Worm (Caenorhabditis elegans): ENCODE measurements around the gene M04D8.5.
"Not testable (repeated sequence)": the region's sequence is repeated elsewhere in the genome, so short reads cannot be mapped to it uniquely, and the experiment has no call there.

M04D8.5 gene

DNA sequence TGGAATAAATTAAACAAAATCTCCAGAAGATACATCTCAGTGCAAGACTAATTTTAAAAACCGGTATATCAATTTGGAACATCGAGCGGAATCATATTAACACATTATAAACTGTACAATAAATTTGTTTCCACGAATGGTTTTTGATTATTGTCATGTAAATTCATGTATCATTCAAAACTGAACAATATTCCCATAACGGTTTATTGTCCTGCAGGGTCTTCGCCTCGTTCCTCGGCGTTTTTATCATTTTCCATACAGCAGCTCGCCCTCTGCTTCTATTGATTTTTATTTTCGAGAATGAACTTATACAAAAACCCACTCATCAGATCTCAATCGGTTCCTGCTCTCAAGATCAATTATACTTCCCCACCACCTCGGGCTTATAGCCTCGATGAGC lies 25.9 kb upstream of the M04D8.5 start, which contains the start of gene T16G12.8:
T16G12.8 (plus strand) TSS at position 301 of the 400 bp plus-strand sequence.
- TF ChIP-seq ama-1 (optimal IDR thresholded peaks at IDR 0.05) (no peak), scrt-1 (GFP tag; IDR thresholded peaks at IDR 0.05) (no peak), flt-1 (GFP tag; IDR thresholded peaks at IDR 0.05) (no peak)

ce11 chrIII:10057518-10057917 lies 24.4 kb upstream of the M04D8.5 start, which contains the start of gene T16G12.4:
Gene T16G12.4, plus strand, starts transcription at chrIII:10057818.
- no peak for TF ChIP-seq hmbx-1 (tag; optimal IDR thresholded peaks at IDR 0.05)
- TF ChIP-seq ets-7 (tag; optimal IDR thresholded peaks at IDR 0.05) = no peak

ce11 chrIII:10056033-10056432 lies 22.9 kb upstream of the M04D8.5 start, which contains the start of gene T16G12.10:
Gene T16G12.10, minus strand, starts transcription at chrIII:10056133.
- TF ChIP-seq scrt-1 (GFP tag; IDR thresholded peaks at IDR 0.05) = no peak
- no peak for TF ChIP-seq hmbx-1 (tag; optimal IDR thresholded peaks at IDR 0.05)
- no peak for TF ChIP-seq tra-4 (tag; optimal IDR thresholded peaks at IDR 0.05)
- TF ChIP-seq ama-1 (optimal IDR thresholded peaks at IDR 0.05) = no peak
- no peak for TF ChIP-seq pes-1 (GFP tag; IDR thresholded peaks at IDR 0.05)
- TF ChIP-seq B0310.2 (tag; optimal IDR thresholded peaks at IDR 0.05) = no peak
- no peak for TF ChIP-seq hnd-1 (tag; optimal IDR thresholded peaks at IDR 0.05)
- TF ChIP-seq F13C5.2 (tag; optimal IDR thresholded peaks at IDR 0.05) = no peak
- no peak for TF ChIP-seq ets-7 (tag; optimal IDR thresholded peaks at IDR 0.05)

DNA sequence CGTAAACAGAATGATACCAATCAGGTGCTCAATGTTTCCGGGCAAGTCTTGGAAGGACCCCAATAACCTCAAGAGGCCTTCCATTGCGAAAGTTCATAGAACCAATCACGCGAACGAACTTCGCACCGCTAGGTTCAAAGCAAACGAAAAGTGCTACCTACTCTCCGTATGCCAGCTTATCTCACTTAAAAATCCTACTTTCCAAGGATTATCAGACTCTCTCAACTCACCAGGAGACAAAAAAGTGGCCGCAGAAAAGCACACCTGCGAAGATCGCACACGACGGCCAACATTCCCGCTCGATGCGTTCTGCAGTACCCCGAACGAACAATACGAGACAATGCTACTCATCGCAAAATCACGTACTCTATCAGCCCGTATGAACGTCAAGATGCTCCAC lies 20.2 kb upstream of the M04D8.5 start, which contains the start of gene T16G12.12:
T16G12.12 (plus strand) TSS at position 301 of the 400 bp plus-strand sequence.
- not testable (repeated sequence) for TF ChIP-seq tbx-37 (GFP tag; conservative IDR thresholded peaks at IDR 0.05); ama-1 (optimal IDR thresholded peaks at IDR 0.05); flt-1 (GFP tag; IDR thresholded peaks at IDR 0.05)

DNA sequence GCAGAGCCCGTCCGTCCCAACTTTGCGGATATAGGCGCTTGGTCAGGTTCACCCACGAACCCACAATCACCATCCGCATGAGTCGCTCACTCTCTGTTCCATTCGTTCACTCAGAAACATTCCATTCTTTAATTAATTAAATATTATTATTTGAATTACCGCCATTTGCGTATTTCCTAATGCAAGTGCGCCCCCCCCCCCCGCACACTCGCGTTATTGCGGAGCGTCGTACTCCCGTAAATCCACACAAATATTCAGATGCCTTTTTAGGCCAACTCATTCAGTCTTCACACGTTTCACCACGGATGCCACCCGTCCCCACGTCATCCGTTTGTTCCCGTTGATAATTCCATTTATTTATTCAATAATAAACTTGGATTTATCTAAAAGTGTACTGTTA lies 17.2 kb upstream of the M04D8.5 start, which contains the start of gene T16G12.3:
T16G12.3 (plus strand) TSS at position 301 of the 400 bp plus-strand sequence.
- TF ChIP-seq sea-1 (GFP tag; conservative IDR thresholded peaks at IDR 0.05); flt-1 (GFP tag; IDR thresholded peaks at IDR 0.05); tbx-37 (GFP tag; conservative IDR thresholded peaks at IDR 0.05): not testable (repeated sequence)

ce11 chrIII:10049682-10050081 lies 16.6 kb upstream of the M04D8.5 start, which contains the start of gene T16G12.1:
Gene T16G12.1, minus strand, starts transcription at chrIII:10049857.
- TF ChIP-seq hnd-1 (tag; optimal IDR thresholded peaks at IDR 0.05) (no peak), ceh-13 (GFP tag; optimal IDR thresholded peaks at IDR 0.05) (no peak), sea-1 (GFP tag; conservative IDR thresholded peaks at IDR 0.05) (no peak), flt-1 (GFP tag; IDR thresholded peaks at IDR 0.05) (no peak), hmg-4 (GFP tag; optimal IDR thresholded peaks at IDR 0.05) (no peak), tra-4 (tag; optimal IDR thresholded peaks at IDR 0.05) (no peak), ama-1 (optimal IDR thresholded peaks at IDR 0.05) (no peak), tbx-11 (GFP tag; IDR thresholded peaks at IDR 0.05) (no peak), scrt-1 (GFP tag; IDR thresholded peaks at IDR 0.05) (no peak), ceh-36 (tag; optimal IDR thresholded peaks at IDR 0.05) (no peak), aly-1 (tag; optimal IDR thresholded peaks at IDR 0.05) (no peak)

- TF ChIP-seq ceh-13 (GFP tag; optimal IDR thresholded peaks at IDR 0.05) (no peak), B0310.2 (tag; optimal IDR thresholded peaks at IDR 0.05) (no peak), pes-1 (GFP tag; IDR thresholded peaks at IDR 0.05) (no peak), flt-1 (GFP tag; IDR thresholded peaks at IDR 0.05) (no peak), ama-1 (optimal IDR thresholded peaks at IDR 0.05) (no peak), hnd-1 (tag; optimal IDR thresholded peaks at IDR 0.05) (no peak), hmg-4 (GFP tag; optimal IDR thresholded peaks at IDR 0.05) (no peak), ceh-36 (tag; optimal IDR thresholded peaks at IDR 0.05) (no peak), hmbx-1 (tag; optimal IDR thresholded peaks at IDR 0.05) (no peak), tbx-11 (GFP tag; IDR thresholded peaks at IDR 0.05) (no peak), sea-1 (GFP tag; conservative IDR thresholded peaks at IDR 0.05) (no peak), tra-4 (tag; optimal IDR thresholded peaks at IDR 0.05) (no peak), ets-7 (tag; optimal IDR thresholded peaks at IDR 0.05) (no peak), scrt-1 (GFP tag; IDR thresholded peaks at IDR 0.05) (no peak), aly-1 (tag; optimal IDR thresholded peaks at IDR 0.05) (no peak), tbx-37 (GFP tag; conservative IDR thresholded peaks at IDR 0.05) (no peak), F13C5.2 (tag; optimal IDR thresholded peaks at IDR 0.05) (no peak)
Measured at ce11 chrIII:10040013-10040412, 6.9 kb upstream of the M04D8.5 start, which contains the start of gene T16G12.7. Gene T16G12.7, minus strand, starts transcription at chrIII:10040113.

DNA sequence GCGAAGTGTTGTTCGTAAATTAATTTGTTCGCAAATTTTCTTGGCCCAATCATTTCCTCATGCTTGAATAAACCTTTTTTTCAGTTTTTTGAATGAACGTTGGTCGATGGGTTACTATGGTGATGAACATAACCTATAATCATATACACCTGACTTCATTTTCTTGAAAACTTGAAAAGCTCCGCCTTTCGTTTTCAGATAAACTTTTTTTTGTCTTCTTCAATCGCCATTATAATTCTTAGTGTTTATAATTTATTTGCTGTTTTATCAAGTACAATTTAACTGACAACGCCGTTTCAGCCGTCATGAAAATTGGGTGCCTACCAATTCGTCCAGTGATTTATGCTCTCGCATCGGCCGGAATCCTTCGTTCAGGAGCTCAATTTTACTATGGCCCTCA lies 4.0 kb upstream of the M04D8.5 start, which contains the start of gene M04D8.7:
M04D8.7 (plus strand) TSS at position 301 of the 400 bp plus-strand sequence.
- no peak for TF ChIP-seq tbx-11 (GFP tag; IDR thresholded peaks at IDR 0.05)
- no peak for TF ChIP-seq pes-1 (GFP tag; IDR thresholded peaks at IDR 0.05)
- no peak for TF ChIP-seq aly-1 (tag; optimal IDR thresholded peaks at IDR 0.05)
- TF ChIP-seq F13C5.2 (tag; optimal IDR thresholded peaks at IDR 0.05) = no peak
- TF ChIP-seq ets-7 (tag; optimal IDR thresholded peaks at IDR 0.05) = no peak
- TF ChIP-seq tbx-37 (GFP tag; conservative IDR thresholded peaks at IDR 0.05) = no peak
- no peak for TF ChIP-seq tra-4 (tag; optimal IDR thresholded peaks at IDR 0.05)
- TF ChIP-seq hmg-4 (GFP tag; optimal IDR thresholded peaks at IDR 0.05) = no peak
- no peak for TF ChIP-seq sea-1 (GFP tag; conservative IDR thresholded peaks at IDR 0.05)
- no peak for TF ChIP-seq ceh-36 (tag; optimal IDR thresholded peaks at IDR 0.05)
- no peak for TF ChIP-seq B0310.2 (tag; optimal IDR thresholded peaks at IDR 0.05)
- no peak for TF ChIP-seq hnd-1 (tag; optimal IDR thresholded peaks at IDR 0.05)

ce11 chrIII:10035783-10036182 lies 2.7 kb upstream of the M04D8.5 start, which contains the start of gene xbx-3:
Gene xbx-3, plus strand, starts transcription at chrIII:10035945.
- TF ChIP-seq aly-1 (tag; optimal IDR thresholded peaks at IDR 0.05) (no peak), hmbx-1 (tag; optimal IDR thresholded peaks at IDR 0.05) (no peak), hmg-4 (GFP tag; optimal IDR thresholded peaks at IDR 0.05) (no peak), sea-1 (GFP tag; conservative IDR thresholded peaks at IDR 0.05) (no peak)
